Fruit fly (Drosophila melanogaster): ENCODE data around the gene CG2926.

- TF ChIP-seq pan (optimal IDR thresholded peaks at IDR 0.05) (no peak), usp (GFP tag; optimal IDR thresholded peaks at IDR 0.05) (no peak), CG8478 (optimal IDR thresholded peaks at IDR 0.05) (no peak), EcR (GFP tag; optimal IDR thresholded peaks at IDR 0.05) (no peak)
These were observed 37.7 kb downstream of the CG2926 start for dm6 chr3R:5550452-5550851.
